Fruit fly (Drosophila melanogaster): ENCODE data around the gene Atg8a.
A peak's percentile ranks its signal among the peaks of the same experiment; 100 is the strongest.

Atg8a gene

DNA sequence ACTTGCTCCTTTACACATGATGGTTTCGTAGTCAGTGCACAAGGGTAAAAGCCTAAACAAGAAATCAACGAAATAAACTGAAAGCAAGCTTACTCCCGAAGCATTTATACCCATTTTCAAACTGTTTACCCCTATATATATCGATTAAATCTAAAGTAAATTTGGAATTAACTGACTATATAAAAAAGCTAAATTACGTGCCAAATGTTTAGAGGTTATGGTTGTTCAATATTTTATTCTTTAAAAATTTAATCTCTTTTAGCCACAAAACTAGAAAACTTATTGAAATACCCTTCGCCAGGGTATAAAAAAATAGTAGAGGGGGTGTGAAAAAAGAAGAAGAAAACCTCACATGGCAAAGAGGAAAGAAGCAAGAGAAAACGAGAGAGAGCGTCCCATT is 36.3 kb downstream of the Atg8a start (continued):
- no peak for TF ChIP-seq sug (tag; optimal IDR thresholded peaks at IDR 0.05)
- TF ChIP-seq gro (GFP tag; optimal IDR thresholded peaks at IDR 0.05), result no peak
- TF ChIP-seq Aef1 (GFP tag; IDR thresholded peaks at IDR 0.05), result peak; percentile 48; the same call in 2 of the 3 replicates
- peak; percentile 61 for TF ChIP-seq CG13424 (tag; optimal IDR thresholded peaks at IDR 0.05)
- TF ChIP-seq kay (GFP tag; optimal IDR thresholded peaks at IDR 0.05), result peak; percentile 9
- no peak for TF ChIP-seq ap (GFP tag; IDR thresholded peaks at IDR 0.05)
- TF ChIP-seq bab2 (GFP tag; optimal IDR thresholded peaks at IDR 0.05), result peak; percentile 32
- peak; percentile 15 for TF ChIP-seq Max (GFP tag; optimal IDR thresholded peaks at IDR 0.05)
- peak; percentile 39 for TF ChIP-seq bcd (GFP tag; optimal IDR thresholded peaks at IDR 0.05)
- 0 out of 2 replicates have a peak, but pooled peaks have one; percentile 16 for TF ChIP-seq H2.0 (GFP tag; IDR thresholded peaks at IDR 0.05)
- peak; percentile 60 for TF ChIP-seq Camta (GFP tag; optimal IDR thresholded peaks at IDR 0.05)
- TF ChIP-seq CG13296 (GFP tag; optimal IDR thresholded peaks at IDR 0.05), result peak; percentile 26
- peak; percentile 20 for TF ChIP-seq CG1529 (GFP tag; optimal IDR thresholded peaks at IDR 0.05)
- TF ChIP-seq CG16815 (GFP tag; optimal IDR thresholded peaks at IDR 0.05), result peak; percentile 38
- peak; percentile 55 for TF ChIP-seq CG4424 (GFP tag; optimal IDR thresholded peaks at IDR 0.05)
- TF ChIP-seq az2 (GFP tag; optimal IDR thresholded peaks at IDR 0.05), result peak; percentile 29
- TF ChIP-seq Nf-YB (GFP tag; optimal IDR thresholded peaks at IDR 0.05), result peak; percentile 55
- peak; percentile 22; the same call in 1 of the 2 replicates for TF ChIP-seq al (GFP tag; IDR thresholded peaks at IDR 0.05)
- TF ChIP-seq exex (tag; optimal IDR thresholded peaks at IDR 0.05), result peak; percentile 11
- TF ChIP-seq Hmx (GFP tag; optimal IDR thresholded peaks at IDR 0.05), result peak; percentile 21
- peak; percentile 25 for TF ChIP-seq mam (GFP tag; optimal IDR thresholded peaks at IDR 0.05)
- peak; percentile 69 for TF ChIP-seq unpg (GFP tag; optimal IDR thresholded peaks at IDR 0.05)
- no peak for TF ChIP-seq pnt (GFP tag; optimal IDR thresholded peaks at IDR 0.05)
- peak; percentile 22; the same call in 1 of the 3 replicates for TF ChIP-seq croc (GFP tag; conservative IDR thresholded peaks at IDR 0.05)
- peak; percentile 61 for TF ChIP-seq scrt (GFP tag; optimal IDR thresholded peaks at IDR 0.05)
- peak; percentile 62 for TF ChIP-seq lab (GFP tag; optimal IDR thresholded peaks at IDR 0.05)
- peak; percentile 75; the same call in 1 of the 2 replicates for TF ChIP-seq vvl (GFP tag; IDR thresholded peaks at IDR 0.05)
- TF ChIP-seq shn (GFP tag; optimal IDR thresholded peaks at IDR 0.05), result no peak
- TF ChIP-seq CG16863 (GFP tag; optimal IDR thresholded peaks at IDR 0.05), result peak; percentile 33
- peak; percentile 59 for TF ChIP-seq CG18619 (GFP tag; optimal IDR thresholded peaks at IDR 0.05)
- peak; percentile 28; the same call in 1 of the 2 replicates for TF ChIP-seq CG9932 (GFP tag; IDR thresholded peaks at IDR 0.05)
- TF ChIP-seq lov (optimal IDR thresholded peaks at IDR 0.05), result no peak
- TF ChIP-seq lov (GFP tag; IDR thresholded peaks at IDR 0.05), result no peak
- peak; percentile 6 for TF ChIP-seq CG18011 (GFP tag; optimal IDR thresholded peaks at IDR 0.05)
- TF ChIP-seq tio (GFP tag; optimal IDR thresholded peaks at IDR 0.05), result peak; percentile 32
- no peak for TF ChIP-seq C15 (GFP tag; IDR thresholded peaks at IDR 0.05)

DNA sequence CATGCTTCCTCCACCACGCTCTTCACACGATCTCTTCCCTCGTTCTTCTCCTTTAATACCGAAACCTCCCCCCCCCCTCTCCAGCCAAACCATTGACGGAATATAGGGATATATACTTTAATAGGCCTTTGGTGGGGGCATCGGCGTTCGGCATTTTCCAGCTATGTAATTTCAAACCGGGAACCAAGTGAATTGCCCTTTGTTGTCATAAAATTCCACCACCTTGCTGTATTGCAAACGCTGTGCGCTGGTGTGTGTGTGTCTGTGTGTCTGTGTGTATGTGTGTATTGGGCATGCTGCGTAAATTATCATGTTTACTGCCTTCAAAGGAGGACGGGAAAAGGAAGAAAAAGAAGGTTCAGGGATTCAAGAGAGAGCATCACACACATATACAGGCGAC is 36.8 kb downstream of the Atg8a start:
- TF ChIP-seq CG9876 (GFP tag; optimal IDR thresholded peaks at IDR 0.05) (no peak), CG8089 (GFP tag; optimal IDR thresholded peaks at IDR 0.05) (no peak), CG13894 (tag; optimal IDR thresholded peaks at IDR 0.05) (peak; percentile 89), emc (GFP tag; optimal IDR thresholded peaks at IDR 0.05) (no peak), corto (GFP tag; optimal IDR thresholded peaks at IDR 0.05) (no peak), CG2199 (GFP tag; IDR thresholded peaks at IDR 0.05) (peak; percentile 31; the same call in 1 of the 3 replicates), Mad (GFP tag; optimal IDR thresholded peaks at IDR 0.05) (no peak), Fer1 (GFP tag; optimal IDR thresholded peaks at IDR 0.05) (no peak), CTCF (GFP tag; optimal IDR thresholded peaks at IDR 0.05) (no peak), B-H2 (GFP tag; optimal IDR thresholded peaks at IDR 0.05) (no peak), tll (GFP tag; optimal IDR thresholded peaks at IDR 0.05) (no peak), ham (GFP tag; IDR thresholded peaks at IDR 0.05) (no peak), CG2202 (tag; optimal IDR thresholded peaks at IDR 0.05) (no peak), crol (GFP tag; IDR thresholded peaks at IDR 0.05) (peak; percentile 92), abd-A (tag; optimal IDR thresholded peaks at IDR 0.05) (peak; percentile 95), CG31365 (tag; optimal IDR thresholded peaks at IDR 0.05) (no peak), chm (GFP tag; IDR thresholded peaks at IDR 0.05) (no peak), sens-2 (GFP tag; IDR thresholded peaks at IDR 0.05) (no peak), Poxn (GFP tag; IDR thresholded peaks at IDR 0.05) (no peak)
